Fruit fly (Drosophila melanogaster): ENCODE results near the gene toe.

DNA sequence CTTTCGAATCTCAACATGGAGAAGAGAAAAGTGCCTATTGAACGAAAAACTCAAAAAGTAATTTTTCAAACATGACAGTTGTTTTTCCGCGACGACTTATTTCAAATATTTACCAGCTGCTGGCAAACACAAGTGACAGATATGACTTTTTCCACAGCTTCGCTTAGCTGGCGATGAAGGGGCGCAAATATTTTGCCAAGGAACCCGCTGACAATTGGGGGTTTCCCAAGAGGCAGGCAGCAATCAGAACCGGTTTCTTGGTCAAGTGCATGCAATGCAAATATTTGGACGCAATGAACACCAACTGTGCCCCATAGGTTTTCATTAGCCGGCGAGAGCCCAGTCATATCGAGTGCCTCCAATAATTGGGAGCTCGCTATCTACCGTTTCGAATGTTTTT is 40.4 kb downstream of the toe start:
- no peak for TF ChIP-seq sv (GFP tag; optimal IDR thresholded peaks at IDR 0.05)
- no peak for TF ChIP-seq h (GFP tag; optimal IDR thresholded peaks at IDR 0.05)
- TF ChIP-seq woc (GFP tag; optimal IDR thresholded peaks at IDR 0.05) = no peak

Measured in whole organism, wandering third instar larva.